Worm (Caenorhabditis elegans) whole organism, L3 larva: ENCODE data around the gene toe-2.

ENCODE experiments used
- R02D3.7 ChIP-seq: fragments of 150-350 bp; optimal IDR thresholded peaks from 2 replicates; lab custom pipeline; 2014; ENCODE audit warnings: missing biosample characterization, missing genetic modification characterization
- aly-2 ChIP-seq: fragments of 150-350 bp; optimal IDR thresholded peaks from 2 replicates; lab custom pipeline; 2014; ENCODE audit warnings: missing biosample characterization, missing genetic modification characterization
- egl-27 ChIP-seq: sonication (generic microtip); optimal IDR thresholded peaks from 4 replicates; lab custom pipeline; 2017; ENCODE audit warnings: missing biosample characterization, missing genetic modification reagents, missing genetic modification characterization
- elt-2 ChIP-seq: sonication (generic microtip); optimal IDR thresholded peaks from 2 replicates; lab custom pipeline; 2016; ENCODE audit warnings: missing genetic modification reagents, mild to moderate bottlenecking, missing genetic modification characterization, missing compliant biosample characterization
- eor-1 ChIP-seq, 2 experiments: fragments of 150-350 bp; optimal IDR thresholded peaks; 2 replicates each; lab custom pipeline; 2014 to 2018; ENCODE audit warnings: missing biosample characterization in 2 of 2, missing genetic modification characterization in 2 of 2
- fkh-2 ChIP-seq: fragments of 150-350 bp; optimal IDR thresholded peaks from 2 replicates; lab custom pipeline; 2014; ENCODE audit warnings: missing biosample characterization, missing genetic modification reagents, missing genetic modification characterization
- mdl-1 ChIP-seq: fragments of 150-350 bp; optimal IDR thresholded peaks from 2 replicates; lab custom pipeline; 2014; ENCODE audit warnings: missing biosample characterization, missing genetic modification characterization
- nhr-11 ChIP-seq: fragments of 150-350 bp; optimal IDR thresholded peaks from 2 replicates; lab custom pipeline; 2014; ENCODE audit warnings: missing biosample characterization, missing genetic modification characterization
- nhr-28 ChIP-seq: fragments of 150-350 bp; optimal IDR thresholded peaks from 2 replicates; lab custom pipeline; 2014; ENCODE audit warnings: missing biosample characterization, missing genetic modification characterization
- pqm-1 ChIP-seq: fragments of 150-350 bp; optimal IDR thresholded peaks from 2 replicates; lab custom pipeline; 2017; ENCODE audit warnings: missing biosample characterization, missing genetic modification characterization, inconsistent platforms
- sea-2 ChIP-seq: fragments of 150-350 bp; sonication (generic microtip); optimal IDR thresholded peaks from 4 replicates; lab custom pipeline; 2014; ENCODE audit warnings: missing biosample characterization, missing genetic modification reagents, missing genetic modification characterization
- snpc-4 ChIP-seq: fragments of 150-350 bp; optimal IDR thresholded peaks from 2 replicates; lab custom pipeline; 2014; ENCODE audit warnings: missing biosample characterization, missing genetic modification characterization
- tbx-2 ChIP-seq: sonication (generic microtip); optimal IDR thresholded peaks from 2 replicates; lab custom pipeline; 2016; ENCODE audit warnings: mild to moderate bottlenecking, missing genetic modification characterization, missing compliant biosample characterization
- ztf-4 ChIP-seq: fragments of 150-350 bp; optimal IDR thresholded peaks from 2 replicates; lab custom pipeline; 2014; ENCODE audit warnings: missing biosample characterization, missing genetic modification characterization

toe-2 gene

ce11 chrII:6470985-6471384, 50.2 kb downstream of the toe-2 start, which contains the start of gene dgk-5:
TSS of gene dgk-5 (minus strand) at chrII:6471085.
- TF ChIP-seq tbx-2 (tag; lab: Kevin White, UChicago) (no peak), R02D3.7 (tag; lab: Kevin White, UChicago) (no peak), snpc-4 (tag; lab: Kevin White, UChicago) (no peak), egl-27 (no peak), nhr-11 (no peak), ztf-4 (tag; lab: Kevin White, UChicago) (no peak), fkh-2 (tag; lab: Kevin White, UChicago) (no peak), sea-2 (no peak), nhr-28 (tag; lab: Kevin White, UChicago) (no peak), elt-2 (tag; lab: Kevin White, UChicago) (no peak)

- TF ChIP-seq mdl-1 (tag; lab: Kevin White, UChicago) (no peak), eor-1 (tag; optimal IDR thresholded peaks at IDR 0.05; lab: Kevin White, UChicago) (no peak), pqm-1 (tag; lab: Kevin White, UChicago) (peak; percentile 11), snpc-4 (tag; lab: Kevin White, UChicago) (no peak), elt-2 (tag; lab: Kevin White, UChicago) (peak; percentile 62), aly-2 (tag; lab: Kevin White, UChicago) (no peak)
Measured at ce11 chrII:6469340-6469739, 51.8 kb downstream of the toe-2 start.
